Worm (Caenorhabditis elegans) whole organism, mixed stage, embryonic: ENCODE data around the gene C09B9.4.

Source experiments
- M03D4.4 ChIP-seq: sonication (generic microtip); optimal IDR thresholded peaks from 2 replicates; lab custom pipeline; 2017; ENCODE audit warnings: mild to moderate bottlenecking, missing genetic modification characterization, missing compliant biosample characterization
- ces-1 ChIP-seq: fragments of 150-350 bp; optimal IDR thresholded peaks from 2 replicates; lab custom pipeline; 2014; ENCODE audit warnings: missing biosample characterization, missing genetic modification reagents, missing genetic modification characterization
- elt-1 ChIP-seq: sonication (generic microtip); optimal IDR thresholded peaks from 2 replicates; lab custom pipeline; 2017; ENCODE audit warnings: missing genetic modification characterization, mild to moderate bottlenecking, missing compliant biosample characterization, antibody characterized with exemption, moderate library complexity, borderline replicate concordance; ENCODE audit not compliant: insufficient read depth
- flh-1 ChIP-seq: fragments of 200-800 bp; sonication (Bioruptor generic); optimal IDR thresholded peaks from 2 replicates; lab custom pipeline; 2018; ENCODE audit warnings: mild to moderate bottlenecking, missing genetic modification characterization, moderate library complexity, missing compliant biosample characterization
- lin-13 ChIP-seq: fragments of 150-350 bp; optimal IDR thresholded peaks from 2 replicates; lab custom pipeline; 2014; ENCODE audit warnings: missing biosample characterization, missing genetic modification characterization
- lsy-2 ChIP-seq: fragments of 150-350 bp; optimal IDR thresholded peaks from 2 replicates; lab custom pipeline; 2014; ENCODE audit warnings: missing biosample characterization, missing genetic modification characterization
- nhr-237 ChIP-seq: fragments of 150-350 bp; optimal IDR thresholded peaks from 2 replicates; lab custom pipeline; 2014; ENCODE audit warnings: missing biosample characterization, missing genetic modification characterization
- pha-4 ChIP-seq: fragments of 150-350 bp; optimal IDR thresholded peaks from 2 replicates; lab custom pipeline; 2018; ENCODE audit warnings: missing biosample characterization, missing genetic modification reagents, missing genetic modification characterization
- sptf-1 ChIP-seq: sonication (generic microtip); optimal IDR thresholded peaks from 2 replicates; lab custom pipeline; 2017; ENCODE audit warnings: mild to moderate bottlenecking, missing genetic modification characterization, moderate library complexity, missing compliant biosample characterization
- unc-62 ChIP-seq: fragments of 150-350 bp; optimal IDR thresholded peaks from 2 replicates; lab custom pipeline; 2014; ENCODE audit warnings: missing biosample characterization, missing genetic modification reagents, missing genetic modification characterization
- zip-8 ChIP-seq: fragments of 150-350 bp; optimal IDR thresholded peaks from 2 replicates; lab custom pipeline; 2014; ENCODE audit warnings: missing biosample characterization, missing genetic modification characterization

- no peak for TF ChIP-seq nhr-237
- TF ChIP-seq flh-1 (GFP tag; lab: Kevin White, UChicago): no peak
- TF ChIP-seq sptf-1 (tag; lab: Kevin White, UChicago): no peak
- no peak for TF ChIP-seq ces-1
- TF ChIP-seq pha-4 (tag; lab: Kevin White, UChicago): no peak
- no peak for TF ChIP-seq lin-13 (tag; lab: Kevin White, UChicago)
- TF ChIP-seq elt-1: no peak
- no peak for TF ChIP-seq zip-8 (tag; lab: Kevin White, UChicago)
- TF ChIP-seq unc-62 (GFP tag; lab: Kevin White, UChicago): no peak
- TF ChIP-seq M03D4.4 (tag; lab: Kevin White, UChicago): no peak
- TF ChIP-seq lsy-2 (tag; lab: Kevin White, UChicago): no peak
Observed at ce11 chrIV:5038744-5039143, 5.6 kb upstream of the C09B9.4 start.
